Worm (Caenorhabditis elegans) whole organism, mixed stage, embryonic: Measurements from ENCODE around the gene Y41G9A.17.

Experiments used
- M03D4.4 ChIP-seq: sonication (generic microtip); optimal IDR thresholded peaks from 2 replicates; lab custom pipeline; 2017; ENCODE audit warnings: mild to moderate bottlenecking, missing genetic modification characterization, missing compliant biosample characterization
- bed-3 ChIP-seq: fragments of 200-800 bp; sonication (Bioruptor generic); optimal IDR thresholded peaks from 3 replicates; lab custom pipeline; 2018; ENCODE audit warnings: mild to moderate bottlenecking, missing genetic modification characterization, moderate library complexity, missing compliant biosample characterization
- ceh-39 ChIP-seq: fragments of 150-350 bp; optimal IDR thresholded peaks from 2 replicates; lab custom pipeline; 2014; ENCODE audit warnings: missing biosample characterization, missing genetic modification characterization
- ceh-43 ChIP-seq: fragments of 200-800 bp; sonication (Bioruptor generic); optimal IDR thresholded peaks from 2 replicates; lab custom pipeline; 2018; ENCODE audit warnings: mild to moderate bottlenecking, missing genetic modification characterization, moderate library complexity, missing compliant biosample characterization
- ceh-83 ChIP-seq: fragments of 200-800 bp; sonication (Bioruptor generic); optimal IDR thresholded peaks from 2 replicates; lab custom pipeline; 2018; ENCODE audit warnings: mild to moderate bottlenecking, missing genetic modification characterization, missing compliant biosample characterization
- ces-1 ChIP-seq: fragments of 150-350 bp; optimal IDR thresholded peaks from 2 replicates; lab custom pipeline; 2014; ENCODE audit warnings: missing biosample characterization, missing genetic modification reagents, missing genetic modification characterization
- cnd-1 ChIP-seq: fragments of 200-800 bp; sonication (Bioruptor generic); optimal IDR thresholded peaks from 2 replicates; lab custom pipeline; 2018; ENCODE audit warnings: mild to moderate bottlenecking, missing genetic modification characterization, missing compliant biosample characterization
- drap-1 ChIP-seq: fragments of 200-800 bp; sonication (Bioruptor generic); optimal IDR thresholded peaks from 3 replicates; lab custom pipeline; 2018; ENCODE audit warnings: mild to moderate bottlenecking, missing genetic modification characterization, missing compliant biosample characterization
- elt-1 ChIP-seq: sonication (generic microtip); optimal IDR thresholded peaks from 2 replicates; lab custom pipeline; 2017; ENCODE audit warnings: missing genetic modification characterization, mild to moderate bottlenecking, missing compliant biosample characterization, antibody characterized with exemption, moderate library complexity, borderline replicate concordance; ENCODE audit not compliant: insufficient read depth
- elt-3 ChIP-seq: fragments of 150-350 bp; optimal IDR thresholded peaks from 2 replicates; lab custom pipeline; 2014; ENCODE audit warnings: missing biosample characterization, missing genetic modification characterization
- flh-1 ChIP-seq: fragments of 200-800 bp; sonication (Bioruptor generic); optimal IDR thresholded peaks from 2 replicates; lab custom pipeline; 2018; ENCODE audit warnings: mild to moderate bottlenecking, missing genetic modification characterization, moderate library complexity, missing compliant biosample characterization
- ham-2 ChIP-seq: fragments of 200-800 bp; sonication (Bioruptor generic); optimal IDR thresholded peaks from 2 replicates; lab custom pipeline; 2018; ENCODE audit warnings: mild to moderate bottlenecking, missing genetic modification characterization, missing compliant biosample characterization
- hlh-1 ChIP-seq: fragments of 150-350 bp; optimal IDR thresholded peaks from 2 replicates; lab custom pipeline; 2014; ENCODE audit warnings: missing biosample characterization, missing genetic modification reagents, missing genetic modification characterization
- lin-13 ChIP-seq: fragments of 150-350 bp; optimal IDR thresholded peaks from 2 replicates; lab custom pipeline; 2014; ENCODE audit warnings: missing biosample characterization, missing genetic modification characterization
- lin-32 ChIP-seq: fragments of 200-800 bp; sonication (Bioruptor generic); optimal IDR thresholded peaks from 2 replicates; lab custom pipeline; 2018; ENCODE audit warnings: mild to moderate bottlenecking, missing genetic modification characterization, missing compliant biosample characterization
- mab-5 ChIP-seq: fragments of 150-350 bp; optimal IDR thresholded peaks from 2 replicates; lab custom pipeline; 2014; ENCODE audit warnings: missing biosample characterization, missing genetic modification characterization
- mep-1 ChIP-seq: fragments of 150-350 bp; optimal IDR thresholded peaks from 2 replicates; lab custom pipeline; 2017; ENCODE audit warnings: missing biosample characterization, missing genetic modification reagents, missing genetic modification characterization, inconsistent platforms
- mls-2 ChIP-seq: sonication (generic microtip); optimal IDR thresholded peaks from 2 replicates; lab custom pipeline; 2016; ENCODE audit warnings: mild to moderate bottlenecking, missing genetic modification characterization, moderate library complexity, missing compliant biosample characterization
- nhr-12 ChIP-seq: fragments of 150-350 bp; optimal IDR thresholded peaks from 2 replicates; lab custom pipeline; 2014; ENCODE audit warnings: missing biosample characterization, missing genetic modification characterization
- nhr-2 ChIP-seq: fragments of 150-350 bp; optimal IDR thresholded peaks from 2 replicates; lab custom pipeline; 2014; ENCODE audit warnings: missing biosample characterization, missing genetic modification characterization
- nhr-237 ChIP-seq: fragments of 150-350 bp; optimal IDR thresholded peaks from 2 replicates; lab custom pipeline; 2014; ENCODE audit warnings: missing biosample characterization, missing genetic modification characterization
- nhr-28 ChIP-seq: fragments of 150-350 bp; optimal IDR thresholded peaks from 2 replicates; lab custom pipeline; 2014; ENCODE audit warnings: missing biosample characterization, missing genetic modification characterization
- nhr-76 ChIP-seq: sonication (generic microtip); optimal IDR thresholded peaks from 2 replicates; lab custom pipeline; 2017; ENCODE audit warnings: missing biosample characterization, missing genetic modification characterization
- pha-4 ChIP-seq: fragments of 150-350 bp; optimal IDR thresholded peaks from 2 replicates; lab custom pipeline; 2018; ENCODE audit warnings: missing biosample characterization, missing genetic modification reagents, missing genetic modification characterization
- sem-2 ChIP-seq: fragments of 200-800 bp; sonication (Bioruptor generic); optimal IDR thresholded peaks from 2 replicates; lab custom pipeline; 2018; ENCODE audit warnings: mild to moderate bottlenecking, missing genetic modification characterization, missing compliant biosample characterization
- snpc-4 ChIP-seq: fragments of 150-350 bp; optimal IDR thresholded peaks from 2 replicates; lab custom pipeline; 2014; ENCODE audit warnings: missing biosample characterization, missing genetic modification characterization
- sptf-1 ChIP-seq: sonication (generic microtip); optimal IDR thresholded peaks from 2 replicates; lab custom pipeline; 2017; ENCODE audit warnings: mild to moderate bottlenecking, missing genetic modification characterization, moderate library complexity, missing compliant biosample characterization
- tbx-8 ChIP-seq: fragments of 200-800 bp; sonication (Bioruptor generic); optimal IDR thresholded peaks from 2 replicates; lab custom pipeline; 2018; ENCODE audit warnings: mild to moderate bottlenecking, missing genetic modification characterization, moderate library complexity, missing compliant biosample characterization
- unc-120 ChIP-seq: sonication (generic microtip); optimal IDR thresholded peaks from 2 replicates; lab custom pipeline; 2017; ENCODE audit warnings: missing genetic modification characterization, missing compliant biosample characterization; ENCODE audit not compliant: poor library complexity, severe bottlenecking
- unc-39 ChIP-seq: fragments of 150-350 bp; optimal IDR thresholded peaks from 2 replicates; lab custom pipeline; 2014; ENCODE audit warnings: missing biosample characterization, missing genetic modification characterization
- unc-62 ChIP-seq: fragments of 150-350 bp; optimal IDR thresholded peaks from 2 replicates; lab custom pipeline; 2014; ENCODE audit warnings: missing biosample characterization, missing genetic modification reagents, missing genetic modification characterization
- zip-8 ChIP-seq: fragments of 150-350 bp; optimal IDR thresholded peaks from 2 replicates; lab custom pipeline; 2014; ENCODE audit warnings: missing biosample characterization, missing genetic modification characterization
- ztf-11 ChIP-seq: fragments of 150-350 bp; optimal IDR thresholded peaks from 2 replicates; lab custom pipeline; 2014; ENCODE audit warnings: missing biosample characterization, missing genetic modification characterization

The Y41G9A.17 gene

DNA sequence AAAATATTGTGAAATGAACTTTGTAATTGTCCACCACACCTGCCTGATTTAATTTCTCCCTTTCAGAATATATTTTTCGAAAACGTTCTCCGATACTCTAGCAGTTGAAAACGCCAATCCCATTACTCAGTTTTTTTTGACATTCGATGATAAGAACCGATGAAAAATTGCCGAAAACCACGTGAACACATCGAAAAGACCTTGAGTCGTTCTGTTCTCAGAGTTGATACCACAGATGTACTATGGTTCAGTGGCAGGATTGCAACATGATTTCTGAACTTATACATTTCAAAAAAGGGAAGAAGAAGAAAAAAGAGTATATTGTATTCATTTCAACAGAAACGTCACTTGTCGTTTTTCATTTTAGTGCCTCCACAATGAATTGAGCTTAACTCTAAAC is 20.4 kb upstream of the Y41G9A.17 start:
- no peak for TF ChIP-seq drap-1 (GFP tag; lab: Kevin White, UChicago)
- no peak for TF ChIP-seq unc-62 (GFP tag; lab: Kevin White, UChicago)
- no peak for TF ChIP-seq snpc-4
- no peak for TF ChIP-seq nhr-76
- TF ChIP-seq unc-120 (tag; lab: Kevin White, UChicago) = no peak
- no peak for TF ChIP-seq sptf-1
- no peak for TF ChIP-seq lin-13 (tag; lab: Kevin White, UChicago)
- TF ChIP-seq hlh-1 (tag; lab: Kevin White, UChicago) = no peak
- TF ChIP-seq nhr-12 (tag; lab: Kevin White, UChicago) = no peak
- no peak for TF ChIP-seq lin-32 (GFP tag; lab: Kevin White, UChicago)
- no peak for TF ChIP-seq mep-1 (tag; lab: Kevin White, UChicago)
- TF ChIP-seq nhr-237 (tag; lab: Kevin White, UChicago) = no peak
- TF ChIP-seq nhr-2 (tag; lab: Kevin White, UChicago) = no peak
- no peak for TF ChIP-seq M03D4.4 (tag; lab: Kevin White, UChicago)
- no peak for TF ChIP-seq flh-1 (GFP tag; lab: Kevin White, UChicago)
- no peak for TF ChIP-seq ceh-83 (GFP tag; lab: Kevin White, UChicago)
- TF ChIP-seq ham-2 (GFP tag; lab: Kevin White, UChicago) = no peak
- TF ChIP-seq ztf-11 (tag; lab: Kevin White, UChicago) = no peak
- no peak for TF ChIP-seq elt-3 (tag; lab: Kevin White, UChicago)

ce11 chrX:3018505-3018996 is 19.0 kb upstream of the Y41G9A.17 start, which contains the start of gene flp-18:
flp-18 (minus strand) TSS chrX:3018555.
- TF ChIP-seq elt-3 (tag; lab: Kevin White, UChicago) = no peak
- no peak for TF ChIP-seq unc-39
- TF ChIP-seq ceh-43 (GFP tag; lab: Kevin White, UChicago) = no peak
- TF ChIP-seq sptf-1 = no peak

DNA sequence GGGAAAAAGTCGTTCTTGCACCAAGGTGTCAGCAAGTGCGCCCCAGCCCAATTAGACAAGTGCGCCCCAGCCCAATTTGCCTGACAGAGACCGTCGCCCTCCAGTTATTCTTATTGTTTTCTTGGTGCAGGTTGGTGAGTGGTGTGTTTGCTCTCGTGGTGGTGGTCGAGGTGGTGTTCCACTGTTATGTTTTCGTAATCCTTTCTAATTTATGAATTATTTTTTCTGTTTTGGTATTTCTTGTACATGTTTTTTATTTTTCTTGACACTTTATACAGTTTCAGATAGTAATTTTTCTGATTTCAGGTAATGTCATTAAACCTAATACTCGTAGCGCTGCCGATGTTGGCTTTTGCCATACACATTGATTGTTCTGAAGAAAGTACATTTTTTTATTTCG is 9.6 kb upstream of the Y41G9A.17 start, which contains the start of gene Y48D7A.1:
Gene Y48D7A.1, plus strand, starts transcription at position 301 of the 400 bp plus-strand sequence.
- TF ChIP-seq pha-4 (tag; lab: Kevin White, UChicago) = no peak
- TF ChIP-seq ceh-43 (GFP tag; lab: Kevin White, UChicago) = no peak
- TF ChIP-seq mep-1 (tag; lab: Kevin White, UChicago) = no peak
- TF ChIP-seq zip-8 (tag; lab: Kevin White, UChicago) = no peak
- TF ChIP-seq ztf-11 (tag; lab: Kevin White, UChicago) = no peak

- TF ChIP-seq M03D4.4 (tag; lab: Kevin White, UChicago) = no peak
- no peak for TF ChIP-seq mab-5 (tag; lab: Kevin White, UChicago)
- TF ChIP-seq lin-32 (GFP tag; lab: Kevin White, UChicago) = no peak
- no peak for TF ChIP-seq sptf-1
- no peak for TF ChIP-seq pha-4 (tag; lab: Kevin White, UChicago)
- no peak for TF ChIP-seq elt-1 (tag; lab: Kevin White, UChicago)
- no peak for TF ChIP-seq mls-2 (tag; lab: Kevin White, UChicago)
- TF ChIP-seq ceh-39 (tag; lab: Kevin White, UChicago) = no peak
- no peak for TF ChIP-seq lin-13 (tag; lab: Kevin White, UChicago)
- TF ChIP-seq ztf-11 (tag; lab: Kevin White, UChicago) = no peak
- no peak for TF ChIP-seq nhr-28 (tag; lab: Kevin White, UChicago)
- TF ChIP-seq tbx-8 (GFP tag; lab: Kevin White, UChicago) = no peak
- no peak for TF ChIP-seq drap-1 (GFP tag; lab: Kevin White, UChicago)
- no peak for TF ChIP-seq hlh-1 (tag; lab: Kevin White, UChicago)
- TF ChIP-seq mep-1 (tag; lab: Kevin White, UChicago) = no peak
- no peak for TF ChIP-seq elt-3 (tag; lab: Kevin White, UChicago)
- no peak for TF ChIP-seq unc-62 (GFP tag; lab: Kevin White, UChicago)
Observed at ce11 chrX:3003703-3004102, 4.2 kb upstream of the Y41G9A.17 start, which contains the start of gene Y41G9A.6. Y41G9A.6 (minus strand) TSS chrX:3003803.

DNA sequence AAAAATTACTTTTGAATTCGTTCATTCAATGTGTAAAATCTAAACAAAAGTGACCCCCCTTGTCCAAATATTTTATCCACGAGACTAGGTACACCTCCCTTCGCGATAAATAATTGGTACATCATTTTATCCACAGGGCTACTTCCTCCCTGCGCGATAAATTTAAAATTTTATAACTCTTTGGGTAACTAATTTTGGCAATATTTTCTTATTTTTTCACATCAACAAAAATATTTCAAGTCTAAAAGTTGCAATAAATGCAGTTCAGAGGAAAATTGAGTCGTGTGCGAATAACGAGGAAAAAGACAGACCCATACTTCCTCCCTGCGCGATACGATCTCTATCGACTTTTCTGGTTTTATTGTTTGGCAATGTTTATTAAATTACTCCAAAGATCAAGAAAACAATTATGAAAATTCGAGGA is 2.6 kb downstream of the Y41G9A.17 start:
- TF ChIP-seq elt-1 (tag; lab: Kevin White, UChicago) (peak; percentile 34), unc-39 (peak; percentile 61), nhr-28 (tag; lab: Kevin White, UChicago) (peak; percentile 53), ces-1 (GFP tag; lab: Kevin White, UChicago) (peak; percentile 99), unc-120 (tag; lab: Kevin White, UChicago) (peak; percentile 94), tbx-8 (GFP tag; lab: Kevin White, UChicago) (no peak), ceh-83 (GFP tag; lab: Kevin White, UChicago) (peak; percentile 68), cnd-1 (peak; percentile 81), ztf-11 (tag; lab: Kevin White, UChicago) (peak; percentile 90), nhr-76 (peak; percentile 60), pha-4 (tag; lab: Kevin White, UChicago) (peak; percentile 97), flh-1 (GFP tag; lab: Kevin White, UChicago) (no peak), ceh-43 (GFP tag; lab: Kevin White, UChicago) (peak; percentile 32), mls-2 (tag; lab: Kevin White, UChicago) (no peak), sptf-1 (peak; percentile 87), mab-5 (tag; lab: Kevin White, UChicago) (peak; percentile 94), drap-1 (GFP tag; lab: Kevin White, UChicago) (peak; percentile 91), ceh-39 (tag; lab: Kevin White, UChicago) (peak; percentile 97), lin-13 (tag; lab: Kevin White, UChicago) (peak; percentile 72), elt-3 (tag; lab: Kevin White, UChicago) (peak; percentile 91), bed-3 (GFP tag; lab: Kevin White, UChicago) (no peak), nhr-237 (tag; lab: Kevin White, UChicago) (peak; percentile 100), nhr-2 (tag; lab: Kevin White, UChicago) (peak; percentile 58), zip-8 (tag; lab: Kevin White, UChicago) (peak; percentile 6), lin-32 (GFP tag; lab: Kevin White, UChicago) (no peak), nhr-12 (tag; lab: Kevin White, UChicago) (peak; percentile 41), sem-2 (GFP tag; lab: Kevin White, UChicago) (no peak), M03D4.4 (tag; lab: Kevin White, UChicago) (peak; percentile 46), hlh-1 (tag; lab: Kevin White, UChicago) (peak; percentile 72), snpc-4 (no peak), unc-62 (GFP tag; lab: Kevin White, UChicago) (peak; percentile 92), ham-2 (GFP tag; lab: Kevin White, UChicago) (no peak)
